Fruit fly (Drosophila melanogaster): ENCODE results near the gene EAChm.

Gene EAChm

dm6 chr3L:15035585-15035984 lies 19.0 kb upstream of the EAChm start:
- TF ChIP-seq noc (tag; optimal IDR thresholded peaks at IDR 0.05): no peak

- no peak for TF ChIP-seq noc (tag; optimal IDR thresholded peaks at IDR 0.05)
These were observed 15.1 kb upstream of the EAChm start for dm6 chr3L:15039510-15039909.

dm6 chr3L:15040329-15040886 lies 14.2 kb upstream of the EAChm start:
- TF ChIP-seq noc (tag; optimal IDR thresholded peaks at IDR 0.05): no peak

dm6 chr3L:15042470-15042869 lies 12.1 kb upstream of the EAChm start, which contains the start of gene Rpn12R:
Gene Rpn12R (minus strand): TSS chr3L:15042570.
- TF ChIP-seq noc (tag; optimal IDR thresholded peaks at IDR 0.05): no peak

- no peak for TF ChIP-seq noc (tag; optimal IDR thresholded peaks at IDR 0.05)
These were observed 11.1 kb upstream of the EAChm start for dm6 chr3L:15043465-15043864.

dm6 chr3L:15043874-15044336 lies 10.7 kb upstream of the EAChm start, which contains the start of gene ind:
Gene ind (minus strand): TSS chr3L:15043924.
- no peak for TF ChIP-seq noc (tag; optimal IDR thresholded peaks at IDR 0.05)

- no peak for TF ChIP-seq noc (tag; optimal IDR thresholded peaks at IDR 0.05)
These were observed 9.5 kb upstream of the EAChm start for dm6 chr3L:15045114-15045513.

dm6 chr3L:15047606-15048005 lies 7.0 kb upstream of the EAChm start:
- no peak for TF ChIP-seq noc (tag; optimal IDR thresholded peaks at IDR 0.05)

- TF ChIP-seq noc (tag; optimal IDR thresholded peaks at IDR 0.05): no peak
These were observed 6.5 kb upstream of the EAChm start for dm6 chr3L:15048091-15048490.

- TF ChIP-seq noc (tag; optimal IDR thresholded peaks at IDR 0.05): no peak
These were observed 5.2 kb upstream of the EAChm start, which contains the start of gene CG43678 for dm6 chr3L:15049395-15049794. Gene CG43678 (minus strand): TSS chr3L:15049495.

dm6 chr3L:15050109-15050508 lies 4.5 kb upstream of the EAChm start, which contains the start of gene CG18581:
Gene CG18581 (minus strand): TSS chr3L:15050209.
- TF ChIP-seq noc (tag; optimal IDR thresholded peaks at IDR 0.05): no peak

- no peak for TF ChIP-seq noc (tag; optimal IDR thresholded peaks at IDR 0.05)
These were observed 3.9 kb upstream of the EAChm start, which contains the start of gene CG12310 for dm6 chr3L:15050706-15051105. Gene CG12310 (minus strand): TSS chr3L:15050806.

dm6 chr3L:15051325-15051724 lies 3.3 kb upstream of the EAChm start, which contains the start of gene CG43679:
Gene CG43679 (minus strand): TSS chr3L:15051425.
- no peak for TF ChIP-seq noc (tag; optimal IDR thresholded peaks at IDR 0.05)

- no peak for TF ChIP-seq noc (tag; optimal IDR thresholded peaks at IDR 0.05)
These were observed 2.2 kb upstream of the EAChm start, which contains the start of gene CG13461 for dm6 chr3L:15052390-15052789. Gene CG13461 (minus strand): TSS chr3L:15052490.

dm6 chr3L:15053251-15053650 lies 1.3 kb upstream of the EAChm start, which contains the start of gene CG43680:
Gene CG43680 (minus strand): TSS chr3L:15053351.
- TF ChIP-seq noc (tag; optimal IDR thresholded peaks at IDR 0.05): no peak

- TF ChIP-seq noc (tag; optimal IDR thresholded peaks at IDR 0.05): no peak
These were observed 542 bp upstream of the EAChm start, which contains the start of gene CG18649 for dm6 chr3L:15054035-15054434. Gene CG18649 (minus strand): TSS chr3L:15054135.

- no peak for TF ChIP-seq noc (tag; optimal IDR thresholded peaks at IDR 0.05)
These were observed 7.0 kb downstream of the EAChm start, which contains the start of gene CG13460 for dm6 chr3L:15061605-15062004. Gene CG13460 (minus strand): TSS chr3L:15061705.
